Worm (Caenorhabditis elegans): ENCODE data around the gene T12E12.6.

Gene T12E12.6

DNA sequence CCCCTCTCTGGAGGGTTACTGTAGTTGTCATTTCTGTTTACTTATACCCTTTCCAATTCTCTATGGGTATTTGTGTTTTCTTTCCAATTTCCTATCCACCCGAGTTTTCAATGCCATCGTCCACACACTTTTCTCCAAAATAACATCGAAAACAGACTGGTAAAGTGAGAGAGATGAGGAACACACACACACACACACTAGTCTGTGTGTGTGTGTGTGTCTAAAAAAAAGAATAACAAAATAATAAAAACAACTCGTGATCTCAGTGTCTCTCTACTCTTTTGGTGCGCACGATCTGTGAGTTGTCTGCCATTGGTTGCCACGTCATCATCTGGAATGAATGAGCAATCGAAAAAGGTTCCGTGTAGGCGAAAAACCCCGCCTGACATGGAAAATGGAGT lies 12.4 kb upstream of the T12E12.6 start (continued):
- TF ChIP-seq ets-5 (GFP tag; IDR thresholded peaks at IDR 0.05) (no peak), irx-1 (tag; optimal IDR thresholded peaks at IDR 0.05) (no peak), rnt-1 (tag; optimal IDR thresholded peaks at IDR 0.05) (no peak), zag-1 (tag; optimal IDR thresholded peaks at IDR 0.05) (no peak), fos-1 (tag; optimal IDR thresholded peaks at IDR 0.05) (no peak), hlh-17 (GFP tag; optimal IDR thresholded peaks at IDR 0.05; ENCODE audit: borderline replicate concordance) (no peak), ama-1 (optimal IDR thresholded peaks at IDR 0.05) (no peak), hlh-4 (tag; optimal IDR thresholded peaks at IDR 0.05) (no peak), lsy-2 (tag; optimal IDR thresholded peaks at IDR 0.05) (peak; percentile 11 to 64), egl-13 (tag; optimal IDR thresholded peaks at IDR 0.05) (no peak), lin-14 (GFP tag; optimal IDR thresholded peaks at IDR 0.05) (peak; percentile 82), unc-62 (GFP tag; optimal IDR thresholded peaks at IDR 0.05) (no peak), nhr-84 (tag; optimal IDR thresholded peaks at IDR 0.05) (no peak), ces-1 (GFP tag; optimal IDR thresholded peaks at IDR 0.05) (no peak), xbp-1 (tag; optimal IDR thresholded peaks at IDR 0.05) (no peak), efl-3 (GFP tag; optimal IDR thresholded peaks at IDR 0.05) (no peak), tlp-1 (tag; optimal IDR thresholded peaks at IDR 0.05) (no peak), nhr-28 (tag; optimal IDR thresholded peaks at IDR 0.05) (no peak), efl-1 (optimal IDR thresholded peaks at IDR 0.05) (no peak), efl-1 (GFP tag; optimal IDR thresholded peaks at IDR 0.05 in 1 of 2) (no peak), pqm-1 (tag; optimal IDR thresholded peaks at IDR 0.05) (no peak), F16B12.6 (tag; optimal IDR thresholded peaks at IDR 0.05) (no peak), nhr-77 (tag; optimal IDR thresholded peaks at IDR 0.05) (no peak), blmp-1 (tag; optimal IDR thresholded peaks at IDR 0.05) (peak; percentile 48), elt-2 (tag; optimal IDR thresholded peaks at IDR 0.05) (no peak), dsc-1 (tag; optimal IDR thresholded peaks at IDR 0.05) (no peak), nhr-20 (tag; optimal IDR thresholded peaks at IDR 0.05) (peak; percentile 38), alr-1 (tag; optimal IDR thresholded peaks at IDR 0.05; ENCODE audit: borderline replicate concordance) (no peak), ceh-8 (GFP tag; optimal IDR thresholded peaks at IDR 0.05) (peak; percentile 36), nhr-47 (tag; optimal IDR thresholded peaks at IDR 0.05) (peak; percentile 1)

DNA sequence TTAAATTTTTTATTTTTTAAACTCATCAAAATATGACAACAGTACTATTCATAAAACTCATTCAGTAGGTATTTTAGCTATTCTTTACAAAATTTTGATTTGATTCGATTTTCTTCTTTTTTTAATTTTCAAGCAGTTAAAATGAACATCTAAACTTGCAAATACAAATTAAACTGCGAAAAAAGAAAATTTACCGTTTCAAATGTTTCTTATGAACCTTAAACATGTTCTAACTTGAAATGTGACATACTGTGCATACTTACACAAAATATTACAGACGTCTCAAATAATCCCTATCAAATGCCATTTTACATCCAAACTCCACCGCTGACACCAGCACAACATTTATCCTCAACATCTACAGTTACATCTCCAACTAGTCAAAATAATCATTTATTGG lies 10.5 kb upstream of the T12E12.6 start, which contains the start of gene fkh-7:
fkh-7 (plus strand) TSS at position 301 of the 400 bp plus-strand sequence.
- TF ChIP-seq dsc-1 (tag; optimal IDR thresholded peaks at IDR 0.05): no peak
- TF ChIP-seq snu-23 (GFP tag; optimal IDR thresholded peaks at IDR 0.05): no peak
- no peak for TF ChIP-seq unc-130 (tag; optimal IDR thresholded peaks at IDR 0.05)
- no peak for TF ChIP-seq nhr-85 (tag)
- TF ChIP-seq mef-2 (tag; optimal IDR thresholded peaks at IDR 0.05): no peak
- TF ChIP-seq nhr-20 (tag; optimal IDR thresholded peaks at IDR 0.05): no peak
- TF ChIP-seq fkh-10 (GFP tag; optimal IDR thresholded peaks at IDR 0.05): no peak
- TF ChIP-seq ceh-82 (tag; optimal IDR thresholded peaks at IDR 0.05): no peak
- TF ChIP-seq isw-1 (GFP tag; IDR thresholded peaks at IDR 0.05): no peak
- no peak for TF ChIP-seq alr-1 (tag; optimal IDR thresholded peaks at IDR 0.05; ENCODE audit: borderline replicate concordance)
- no peak for TF ChIP-seq sup-37 (GFP tag; optimal IDR thresholded peaks at IDR 0.05)
- TF ChIP-seq ceh-90 (tag; optimal IDR thresholded peaks at IDR 0.05): no peak
- TF ChIP-seq nhr-28 (tag; optimal IDR thresholded peaks at IDR 0.05): no peak
- TF ChIP-seq swsn-7 (tag; optimal IDR thresholded peaks at IDR 0.05): no peak

DNA sequence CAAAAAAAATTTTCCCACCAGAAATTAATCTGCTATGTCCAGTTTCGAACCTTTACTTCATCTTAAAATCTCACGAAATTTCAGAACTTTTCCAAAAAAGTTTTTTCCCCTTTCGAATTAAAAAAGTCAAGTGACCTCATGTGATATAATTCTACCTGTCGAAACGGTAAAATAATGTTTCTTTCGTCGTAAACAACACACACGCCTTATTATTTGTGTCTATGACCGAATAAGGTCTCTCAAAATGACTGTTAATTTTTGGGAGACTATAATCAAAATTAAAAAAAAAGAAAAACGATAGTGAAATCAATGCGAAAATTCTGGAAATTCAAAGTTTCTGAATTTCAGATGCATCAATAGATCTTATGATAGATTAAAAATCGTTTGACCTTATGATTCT lies 9.3 kb upstream of the T12E12.6 start:
- TF ChIP-seq nhr-20 (tag; optimal IDR thresholded peaks at IDR 0.05): peak; percentile 16
- peak in 1 of 2 experiments; percentile 54 for TF ChIP-seq lin-35 (GFP tag; optimal IDR thresholded peaks at IDR 0.05)
- no peak for TF ChIP-seq ceh-82 (tag; optimal IDR thresholded peaks at IDR 0.05)
- peak; percentile 18 for TF ChIP-seq lin-14 (GFP tag; optimal IDR thresholded peaks at IDR 0.05)
- TF ChIP-seq blmp-1 (tag; optimal IDR thresholded peaks at IDR 0.05): peak; percentile 7
- no peak for TF ChIP-seq ceh-63 (GFP tag; optimal IDR thresholded peaks at IDR 0.05)
- TF ChIP-seq nhr-84 (tag; optimal IDR thresholded peaks at IDR 0.05): no peak
- TF ChIP-seq pag-3 (tag; optimal IDR thresholded peaks at IDR 0.05; ENCODE audit: borderline replicate concordance, insufficient read depth): no peak
- TF ChIP-seq ceh-88 (GFP tag; IDR thresholded peaks at IDR 0.05): no peak
- no peak for TF ChIP-seq F16B12.6 (tag; optimal IDR thresholded peaks at IDR 0.05)

Data from whole organism, L1 larva.